Fruit fly (Drosophila melanogaster): ENCODE measurements around the gene RpL30.

RpL30 gene

dm6 chr2L:19002959-19003371, 6.1 kb downstream of the RpL30 start, which contains the start of gene CG31793:
TSS of gene CG31793 (plus strand) at chr2L:19003367.
- TF ChIP-seq CG1621 (tag; optimal IDR thresholded peaks at IDR 0.05) (no peak), CG6276 (GFP tag; optimal IDR thresholded peaks at IDR 0.05) (peak; percentile 76), Ets96B (tag; optimal IDR thresholded peaks at IDR 0.05) (peak; percentile 60), CG10631 (GFP tag; optimal IDR thresholded peaks at IDR 0.05) (peak; percentile 49), CG6854 (GFP tag; optimal IDR thresholded peaks at IDR 0.05) (no peak), CG34406 (GFP tag; optimal IDR thresholded peaks at IDR 0.05) (peak; percentile 57), acj6 (GFP tag; optimal IDR thresholded peaks at IDR 0.05) (peak; percentile 43), fd59A (GFP tag; optimal IDR thresholded peaks at IDR 0.05) (no peak), Ets21C (GFP tag; optimal IDR thresholded peaks at IDR 0.05) (no peak), CG31627 (GFP tag; optimal IDR thresholded peaks at IDR 0.05) (no peak), CG8119 (GFP tag; IDR thresholded peaks at IDR 0.05) (peak; percentile 80), Eip93F (GFP tag; optimal IDR thresholded peaks at IDR 0.05) (no peak), CG6792 (GFP tag; optimal IDR thresholded peaks at IDR 0.05) (peak; percentile 42), CG11902 (GFP tag; optimal IDR thresholded peaks at IDR 0.05) (no peak), Sox15 (GFP tag; optimal IDR thresholded peaks at IDR 0.05) (no peak), Eip75B (GFP tag; optimal IDR thresholded peaks at IDR 0.05) (no peak), Sox14 (GFP tag; optimal IDR thresholded peaks at IDR 0.05) (no peak), Lpt (GFP tag; optimal IDR thresholded peaks at IDR 0.05) (peak; percentile 28), lz (GFP tag; optimal IDR thresholded peaks at IDR 0.05) (peak; percentile 26), CG11294 (GFP tag; IDR thresholded peaks at IDR 0.05) (no peak; the same call in 1 of the 2 replicates), CG10669 (GFP tag; optimal IDR thresholded peaks at IDR 0.05) (peak; percentile 35), CG32006 (GFP tag; optimal IDR thresholded peaks at IDR 0.05) (peak; percentile 53), Smox (GFP tag; optimal IDR thresholded peaks at IDR 0.05) (no peak), fd85E (GFP tag; optimal IDR thresholded peaks at IDR 0.05) (no peak), esn (GFP tag; optimal IDR thresholded peaks at IDR 0.05) (peak; percentile 57), CG8319 (GFP tag; optimal IDR thresholded peaks at IDR 0.05) (no peak), eg (GFP tag; IDR thresholded peaks at IDR 0.05) (peak; percentile 79), ss (GFP tag; optimal IDR thresholded peaks at IDR 0.05) (peak in 1 of 2 experiments; percentile 35), CG4318 (GFP tag; optimal IDR thresholded peaks at IDR 0.05) (no peak), topi (GFP tag; optimal IDR thresholded peaks at IDR 0.05) (peak; percentile 34), Sox102F (GFP tag; optimal IDR thresholded peaks at IDR 0.05) (no peak), CG9139 (GFP tag; optimal IDR thresholded peaks at IDR 0.05) (peak; percentile 45), CG6808 (GFP tag; optimal IDR thresholded peaks at IDR 0.05) (peak; percentile 40), salr (GFP tag; optimal IDR thresholded peaks at IDR 0.05) (no peak), cyc (GFP tag; optimal IDR thresholded peaks at IDR 0.05) (no peak), vri (GFP tag; optimal IDR thresholded peaks at IDR 0.05) (peak; percentile 58), dac (GFP tag; optimal IDR thresholded peaks at IDR 0.05) (no peak), CG7368 (GFP tag; optimal IDR thresholded peaks at IDR 0.05) (no peak), Blimp-1 (GFP tag; optimal IDR thresholded peaks at IDR 0.05) (no peak), Hr38 (GFP tag; optimal IDR thresholded peaks at IDR 0.05) (no peak), net (GFP tag; optimal IDR thresholded peaks at IDR 0.05) (peak; percentile 63), CG11762 (GFP tag; optimal IDR thresholded peaks at IDR 0.05; ENCODE audit: insufficient read depth) (peak; percentile 44), CG3919 (GFP tag; optimal IDR thresholded peaks at IDR 0.05) (peak; percentile 63), Met (GFP tag; optimal IDR thresholded peaks at IDR 0.05) (peak; percentile 45), achi (GFP tag; optimal IDR thresholded peaks at IDR 0.05) (peak; percentile 68), CG3032 (tag; optimal IDR thresholded peaks at IDR 0.05) (peak; percentile 54), CG8632 (GFP tag; optimal IDR thresholded peaks at IDR 0.05) (peak; percentile 42), Gug (GFP tag; IDR thresholded peaks at IDR 0.05) (peak; percentile 52; the same call in 1 of the 2 replicates), svp (GFP tag) (no peak), fkh (GFP tag; optimal IDR thresholded peaks at IDR 0.05) (peak; percentile 76), pdm3 (GFP tag; optimal IDR thresholded peaks at IDR 0.05) (no peak), Hr4 (GFP tag; optimal IDR thresholded peaks at IDR 0.05) (peak; percentile 36), OdsH (GFP tag; optimal IDR thresholded peaks at IDR 0.05) (peak; percentile 61)
